Fruit fly (Drosophila melanogaster) whole organism, embryonic: ENCODE results near the gene CG34348.

Experiments
- Atf3 ChIP-seq: fragments of 200-800 bp; sonication (Bioruptor generic); optimal IDR thresholded peaks from 3 replicates; lab custom pipeline; 2016; ENCODE audit warnings: missing biosample characterization, missing genetic modification characterization
- Bgb ChIP-seq: fragments of 200-800 bp; sonication (Bioruptor generic); IDR thresholded peaks from 2 replicates; pipeline ENCODE4 v1.3.6; 2022; ENCODE audit warnings: missing biosample characterization, missing genetic modification characterization; ENCODE audit not compliant: partially characterized antibody
- Bteb2 ChIP-seq: fragments of 200-800 bp; sonication (Bioruptor generic); optimal IDR thresholded peaks from 2 replicates; lab custom pipeline; 2016; ENCODE audit warnings: missing biosample characterization, missing genetic modification characterization
- CG10543 ChIP-seq: fragments of 200-800 bp; sonication (Bioruptor generic); optimal IDR thresholded peaks from 3 replicates; lab custom pipeline; 2017; ENCODE audit warnings: missing biosample characterization, mild to moderate bottlenecking, missing genetic modification characterization, moderate library complexity
- CG10979 ChIP-seq: fragments of 200-800 bp; sonication (Bioruptor generic); optimal IDR thresholded peaks from 2 replicates; lab custom pipeline; 2018; ENCODE audit warnings: missing biosample characterization, mild to moderate bottlenecking, missing genetic modification characterization, moderate library complexity
- CG11093 ChIP-seq: fragments of 200-800 bp; sonication (Bioruptor generic); IDR thresholded peaks from 3 replicates; pipeline ENCODE4 v1.3.6; 2022; ENCODE audit warnings: missing biosample characterization, missing genetic modification characterization
- CG12155 ChIP-seq: fragments of 200-800 bp; sonication (Bioruptor generic); optimal IDR thresholded peaks from 3 replicates; lab custom pipeline; 2016; ENCODE audit warnings: missing biosample characterization, missing genetic modification characterization
- CG1233 ChIP-seq: fragments of 200-800 bp; sonication (Bioruptor generic); optimal IDR thresholded peaks from 4 replicates; lab custom pipeline; 2018; ENCODE audit warnings: missing biosample characterization, mild to moderate bottlenecking, missing genetic modification characterization
- CG14050 ChIP-seq: fragments of 200-800 bp; sonication (Bioruptor generic); IDR thresholded peaks from 3 replicates; pipeline ENCODE4 v1.3.6; 2022; ENCODE audit warnings: missing biosample characterization, missing genetic modification characterization
- CG15514 ChIP-seq: fragments of 200-800 bp; sonication (Bioruptor generic); optimal IDR thresholded peaks from 3 replicates; lab custom pipeline; 2017; ENCODE audit warnings: missing biosample characterization, missing genetic modification characterization, mild to moderate bottlenecking, moderate library complexity, missing genetic modification reagents
- CG15601 ChIP-seq: fragments of 200-800 bp; sonication (Bioruptor generic); optimal IDR thresholded peaks from 3 replicates; lab custom pipeline; 2019; ENCODE audit warnings: missing biosample characterization, mild to moderate bottlenecking, missing genetic modification characterization, moderate library complexity
- CG18476 ChIP-seq: fragments of 200-800 bp; sonication (Bioruptor generic); optimal IDR thresholded peaks from 2 replicates; lab custom pipeline; 2016; ENCODE audit warnings: missing biosample characterization, mild to moderate bottlenecking, missing genetic modification characterization
- CG18619 ChIP-seq: fragments of 200-800 bp; sonication (Bioruptor generic); optimal IDR thresholded peaks from 3 replicates; lab custom pipeline; 2017; ENCODE audit warnings: missing biosample characterization, mild to moderate bottlenecking, missing genetic modification characterization
- CG3407 ChIP-seq: fragments of 200-800 bp; sonication (Bioruptor generic); optimal IDR thresholded peaks from 2 replicates; lab custom pipeline; 2018; ENCODE audit warnings: missing biosample characterization, mild to moderate bottlenecking, missing genetic modification characterization
- CG34224 ChIP-seq: fragments of 200-800 bp; sonication (Bioruptor generic); IDR thresholded peaks from 3 replicates; pipeline ENCODE4 v1.3.6; 2022; ENCODE audit warnings: missing biosample characterization, missing genetic modification characterization; ENCODE audit not compliant: partially characterized antibody
- CG4820 ChIP-seq: fragments of 200-800 bp; sonication (Bioruptor generic); optimal IDR thresholded peaks from 3 replicates; lab custom pipeline; 2016; ENCODE audit warnings: missing biosample characterization, missing genetic modification characterization
- CG6175 ChIP-seq: fragments of 200-800 bp; sonication (Bioruptor generic); IDR thresholded peaks from 3 replicates; pipeline ENCODE4 v1.3.6; 2022; ENCODE audit warnings: missing biosample characterization, missing genetic modification characterization
- CG6683 ChIP-seq: fragments of 200-800 bp; sonication (Bioruptor generic); optimal IDR thresholded peaks from 2 replicates; lab custom pipeline; 2017; ENCODE audit warnings: missing biosample characterization, mild to moderate bottlenecking, missing genetic modification characterization, missing genetic modification reagents
- CG7963 ChIP-seq: fragments of 200-800 bp; sonication (Bioruptor generic); IDR thresholded peaks from 3 replicates; pipeline ENCODE4 v1.3.6; 2022; ENCODE audit warnings: missing biosample characterization, missing genetic modification characterization; ENCODE audit not compliant: partially characterized antibody
- Dip2 ChIP-seq: fragments of 200-800 bp; sonication (Bioruptor generic); IDR thresholded peaks from 2 replicates; pipeline ENCODE4 v1.3.6; 2022; ENCODE audit warnings: missing biosample characterization, missing genetic modification characterization
- Gug ChIP-seq: fragments of 200-800 bp; sonication (Bioruptor generic); IDR thresholded peaks from 4 replicates; pipeline ENCODE4 v1.3.6; 2022; ENCODE audit warnings: missing biosample characterization, missing genetic modification characterization
- H2.0 ChIP-seq: fragments of 200-800 bp; sonication (Bioruptor generic); IDR thresholded peaks from 2 replicates; pipeline ENCODE4 v1.3.6; 2022; ENCODE audit warnings: missing biosample characterization, missing genetic modification characterization
- HmgZ ChIP-seq: fragments of 200-800 bp; sonication (Bioruptor generic); optimal IDR thresholded peaks from 2 replicates; lab custom pipeline; 2018; ENCODE audit warnings: missing biosample characterization, mild to moderate bottlenecking, missing genetic modification characterization
- Lim3 ChIP-seq: fragments of 200-800 bp; sonication (Bioruptor generic); IDR thresholded peaks from 2 replicates; pipeline ENCODE4 v1.3.6; 2022; ENCODE audit warnings: missing biosample characterization, missing genetic modification characterization
- Mes4 ChIP-seq: fragments of 200-800 bp; sonication (Bioruptor generic); optimal IDR thresholded peaks from 2 replicates; lab custom pipeline; 2016; ENCODE audit warnings: missing biosample characterization, missing genetic modification characterization
- NC2α ChIP-seq: fragments of 200-800 bp; sonication (Bioruptor generic); optimal IDR thresholded peaks from 2 replicates; lab custom pipeline; 2016; ENCODE audit warnings: missing biosample characterization, missing genetic modification characterization
- Optix ChIP-seq: fragments of 200-800 bp; sonication (Bioruptor generic); IDR thresholded peaks from 3 replicates; pipeline ENCODE4 v1.3.6; 2022; ENCODE audit warnings: missing biosample characterization, missing genetic modification characterization
- Ptx1 ChIP-seq: fragments of 200-800 bp; sonication (Bioruptor generic); IDR thresholded peaks from 2 replicates; pipeline ENCODE4 v1.3.6; 2022; ENCODE audit warnings: missing biosample characterization, missing genetic modification characterization
- Sry-β ChIP-seq: fragments of 200-800 bp; sonication (Bioruptor generic); optimal IDR thresholded peaks from 2 replicates; lab custom pipeline; 2018; ENCODE audit warnings: missing biosample characterization, mild to moderate bottlenecking, missing genetic modification characterization, moderate library complexity
- Tbp ChIP-seq: fragments of >200 bp; optimal IDR thresholded peaks from 2 replicates; lab custom pipeline; 2018; ENCODE audit warnings: missing biosample characterization, missing genetic modification characterization
- chif ChIP-seq, 2 experiments: fragments of 200-800 bp; sonication (Bioruptor generic); optimal IDR thresholded peaks; 3 replicates each; lab custom pipeline; 2016; ENCODE audit warnings: missing biosample characterization in 2 of 2, missing genetic modification characterization in 2 of 2
- chm ChIP-seq: fragments of 200-800 bp; sonication (Bioruptor generic); IDR thresholded peaks from 2 replicates; pipeline ENCODE4 v1.3.6; 2022; ENCODE audit warnings: missing biosample characterization, missing genetic modification characterization
- dati ChIP-seq: fragments of 200-800 bp; sonication (Bioruptor generic); IDR thresholded peaks from 2 replicates; pipeline ENCODE4 v1.3.6; 2022; ENCODE audit warnings: missing biosample characterization, missing genetic modification characterization
- emc ChIP-seq: fragments of 200-800 bp; sonication (Bioruptor generic); optimal IDR thresholded peaks from 2 replicates; lab custom pipeline; 2016; ENCODE audit warnings: missing biosample characterization, missing genetic modification characterization
- ewg ChIP-seq: fragments of 200-800 bp; sonication (Bioruptor generic); optimal IDR thresholded peaks from 3 replicates; lab custom pipeline; 2017; ENCODE audit warnings: mild to moderate bottlenecking, missing biosample characterization, missing genetic modification reagents, missing genetic modification characterization
- ftz-f1 ChIP-seq: fragments of 200-800 bp; sonication (Bioruptor generic); optimal IDR thresholded peaks from 2 replicates; lab custom pipeline; 2016; ENCODE audit warnings: missing biosample characterization, missing genetic modification characterization
- fu2 ChIP-seq: fragments of 200-800 bp; sonication (Bioruptor generic); optimal IDR thresholded peaks from 2 replicates; lab custom pipeline; 2016; ENCODE audit warnings: missing biosample characterization, missing genetic modification characterization
- gcm2 ChIP-seq: fragments of 200-800 bp; sonication (Bioruptor generic); optimal IDR thresholded peaks from 2 replicates; lab custom pipeline; 2016; ENCODE audit warnings: missing biosample characterization, missing genetic modification characterization
- knrl ChIP-seq: fragments of 200-800 bp; sonication (Bioruptor generic); IDR thresholded peaks from 3 replicates; pipeline ENCODE4 v1.3.6; 2022; ENCODE audit warnings: missing biosample characterization, missing genetic modification characterization; ENCODE audit not compliant: partially characterized antibody
- otp ChIP-seq: fragments of 200-800 bp; sonication (Bioruptor generic); IDR thresholded peaks from 3 replicates; pipeline ENCODE4, ENCODE4 v1.3.6; 2022; ENCODE audit warnings: missing biosample characterization, missing genetic modification characterization
- peb ChIP-seq: fragments of 200-800 bp; sonication (Bioruptor generic); IDR thresholded peaks from 2 replicates; pipeline ENCODE4 v1.3.6; 2022; ENCODE audit warnings: missing biosample characterization, missing genetic modification characterization
- phol ChIP-seq: fragments of 200-800 bp; sonication (Bioruptor generic); optimal IDR thresholded peaks from 3 replicates; lab custom pipeline; 2018; ENCODE audit warnings: missing biosample characterization, mild to moderate bottlenecking, missing genetic modification characterization, moderate library complexity
- row ChIP-seq: fragments of 200-800 bp; sonication (Bioruptor generic); IDR thresholded peaks from 3 replicates; pipeline ENCODE4 v1.3.6; 2022; ENCODE audit warnings: missing biosample characterization, missing genetic modification characterization
- salm ChIP-seq: fragments of 200-800 bp; sonication (Bioruptor generic); optimal IDR thresholded peaks from 2 replicates; lab custom pipeline; 2018; ENCODE audit warnings: missing biosample characterization, mild to moderate bottlenecking, missing genetic modification characterization
- slou ChIP-seq: fragments of 200-800 bp; sonication (Bioruptor generic); optimal IDR thresholded peaks from 3 replicates; lab custom pipeline; 2016; ENCODE audit warnings: missing biosample characterization, missing genetic modification characterization
- so ChIP-seq: fragments of 200-800 bp; sonication (Bioruptor generic); IDR thresholded peaks from 3 replicates; pipeline ENCODE4 v1.3.6; 2022; ENCODE audit warnings: missing biosample characterization, missing genetic modification characterization
- ssp ChIP-seq: fragments of 200-800 bp; sonication (Bioruptor generic); IDR thresholded peaks from 2 replicates; pipeline ENCODE4 v1.3.6; 2022; ENCODE audit warnings: missing biosample characterization, missing genetic modification characterization
- tgo ChIP-seq: fragments of 200-800 bp; sonication (Bioruptor generic); IDR thresholded peaks from 3 replicates; pipeline ENCODE4 v1.3.6; 2022; ENCODE audit warnings: missing biosample characterization, missing genetic modification characterization
- tna ChIP-seq: fragments of 200-800 bp; sonication (Bioruptor generic); IDR thresholded peaks from 2 replicates; pipeline ENCODE4 v1.3.6; 2022; ENCODE audit warnings: missing biosample characterization, missing genetic modification characterization; ENCODE audit not compliant: partially characterized antibody
- unc-4 ChIP-seq: fragments of 200-800 bp; sonication (Bioruptor generic); IDR thresholded peaks from 2 replicates; pipeline ENCODE4 v1.3.6; 2022; ENCODE audit warnings: missing biosample characterization, missing genetic modification characterization; ENCODE audit not compliant: partially characterized antibody

Gene CG34348

DNA sequence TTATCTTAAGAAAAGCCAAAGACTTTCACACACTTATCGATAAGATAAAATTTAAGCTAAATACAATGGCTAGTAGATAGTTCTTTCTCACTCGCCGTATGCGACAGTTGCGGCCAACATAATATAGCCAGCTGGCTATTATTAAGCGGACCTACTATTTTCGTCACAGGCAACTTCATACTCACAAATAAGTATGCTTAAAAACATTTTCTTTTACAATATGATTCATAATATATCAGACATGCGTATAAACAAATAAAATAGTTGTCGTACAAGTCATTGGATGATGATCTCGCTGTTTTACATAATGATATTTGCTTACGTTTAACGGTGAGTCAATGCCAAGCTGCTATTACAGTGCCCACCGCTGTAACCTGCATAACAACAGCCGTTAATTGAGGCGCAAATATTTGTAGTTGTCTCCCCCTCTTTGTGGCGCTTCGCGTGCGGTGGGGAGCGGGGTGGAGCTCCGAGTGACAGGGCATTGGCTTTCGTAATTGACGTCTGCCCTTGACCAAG lies 13.4 kb upstream of the CG34348 start (continued):
- TF ChIP-seq CG18619 (GFP tag; lab: Kevin White, UChicago) (peak; percentile 66), CG15514 (GFP tag; lab: Kevin White, UChicago) (peak; percentile 66), chif (GFP tag; optimal IDR thresholded peaks at IDR 0.05; lab: Kevin White, UChicago) (peak; percentile 23 to 64), NC2α (peak; percentile 30), row (peak; percentile 78), fu2 (peak; percentile 5), tna (GFP tag; lab: Robert Waterston, UW) (no peak), CG4820 (GFP tag; lab: Kevin White, UChicago) (peak; percentile 51), salm (tag; lab: Kevin White, UChicago) (peak; percentile 64), knrl (GFP tag; lab: Robert Waterston, UW) (no peak), slou (GFP tag; lab: Kevin White, UChicago) (peak; percentile 51), CG6175 (GFP tag; lab: Robert Waterston, UW) (no peak), ftz-f1 (GFP tag; lab: Kevin White, UChicago) (peak; percentile 86), Bgb (no peak), CG11093 (GFP tag; lab: Robert Waterston, UW) (0 out of 3 replicates have a peak, but pooled peaks have one; percentile 51), Sry-β (GFP tag; lab: Kevin White, UChicago) (no peak), CG15601 (peak; percentile 56), otp (GFP tag; lab: Robert Waterston, UW) (peak; percentile 77), unc-4 (GFP tag; lab: Robert Waterston, UW) (no peak), HmgZ (peak; percentile 54), peb (GFP tag; lab: Robert Waterston, UW) (peak; percentile 54), CG10979 (tag; lab: Kevin White, UChicago) (peak; percentile 69), CG7963 (GFP tag; lab: Robert Waterston, UW) (no peak), dati (GFP tag; lab: Robert Waterston, UW) (0 out of 2 replicates have a peak, but pooled peaks have one; percentile 28), CG18476 (GFP tag; lab: Kevin White, UChicago) (peak; percentile 30), tgo (peak; percentile 42; the same call in 2 of the 3 replicates), CG6683 (peak; percentile 37), ewg (GFP tag; lab: Kevin White, UChicago) (peak; percentile 62), CG1233 (GFP tag; lab: Kevin White, UChicago) (peak; percentile 50), Dip2 (GFP tag; lab: Robert Waterston, UW) (no peak), Optix (0 out of 3 replicates have a peak, but pooled peaks have one; percentile 7), gcm2 (GFP tag; lab: Kevin White, UChicago) (peak; percentile 60), Mes4 (peak; percentile 67), phol (tag; lab: Kevin White, UChicago) (peak; percentile 74), CG10543 (GFP tag; lab: Kevin White, UChicago) (peak; percentile 52), Lim3 (GFP tag; lab: Robert Waterston, UW) (no peak), CG34224 (no peak), Tbp (GFP tag; lab: Kevin White, UChicago) (no peak), CG12155 (GFP tag; lab: Kevin White, UChicago) (peak; percentile 66), H2.0 (GFP tag; lab: Robert Waterston, UW) (peak; percentile 22), Bteb2 (peak; percentile 56), Ptx1 (GFP tag; lab: Robert Waterston, UW) (peak; percentile 77), CG14050 (GFP tag; lab: Robert Waterston, UW) (peak; percentile 40; the same call in 1 of the 3 replicates), CG3407 (GFP tag; lab: Kevin White, UChicago) (peak; percentile 40), Atf3 (GFP tag; lab: Kevin White, UChicago) (no peak), ssp (no peak), Gug (GFP tag; lab: Robert Waterston, UW) (peak; percentile 32; the same call in 1 of the 4 replicates), chm (GFP tag; lab: Robert Waterston, UW) (peak; percentile 57; the same call in 1 of the 2 replicates), so (GFP tag; lab: Robert Waterston, UW) (peak; percentile 58; the same call in 1 of the 3 replicates), emc (GFP tag; lab: Kevin White, UChicago) (peak; percentile 8)
